Fruit fly (Drosophila melanogaster) whole organism, embryonic: ENCODE data around the gene CG17855.

ENCODE experiments used
- Asciz ChIP-seq: fragments of 200-800 bp; sonication (Bioruptor generic); optimal IDR thresholded peaks from 2 replicates; lab custom pipeline; 2017; ENCODE audit warnings: missing biosample characterization, mild to moderate bottlenecking, missing genetic modification characterization, missing genetic modification reagents
- CG11085 ChIP-seq: fragments of 200-800 bp; sonication (Bioruptor generic); IDR thresholded peaks from 2 replicates; pipeline ENCODE4 v1.3.6; 2022; ENCODE audit warnings: missing biosample characterization, missing genetic modification characterization
- CG11696 ChIP-seq: fragments of 200-800 bp; sonication (Bioruptor generic); IDR thresholded peaks from 2 replicates; pipeline ENCODE4 v1.3.6; 2022; ENCODE audit warnings: missing biosample characterization, missing genetic modification characterization
- CG12104 ChIP-seq: fragments of 200-800 bp; sonication (Bioruptor generic); optimal IDR thresholded peaks from 3 replicates; lab custom pipeline; 2016; ENCODE audit warnings: missing biosample characterization, missing genetic modification characterization
- CG14441 ChIP-seq: fragments of 200-800 bp; sonication (Bioruptor generic); IDR thresholded peaks from 2 replicates; pipeline ENCODE4 v1.3.6; 2022; ENCODE audit warnings: missing biosample characterization, missing genetic modification characterization
- CG15073 ChIP-seq: fragments of 200-800 bp; sonication (Bioruptor generic); optimal IDR thresholded peaks from 2 replicates; lab custom pipeline; 2016; ENCODE audit warnings: missing biosample characterization, missing genetic modification characterization
- CG17612 ChIP-seq: fragments of 200-800 bp; sonication (Bioruptor generic); IDR thresholded peaks from 2 replicates; pipeline ENCODE4 v1.3.6; 2022; ENCODE audit warnings: missing biosample characterization, missing genetic modification characterization
- CG18599 ChIP-seq: fragments of 200-800 bp; sonication (Bioruptor generic); optimal IDR thresholded peaks from 3 replicates; lab custom pipeline; 2017; ENCODE audit warnings: missing biosample characterization, missing genetic modification characterization, mild to moderate bottlenecking, moderate library complexity, missing genetic modification reagents
- CG2120 ChIP-seq: fragments of 200-800 bp; sonication (Bioruptor generic); optimal IDR thresholded peaks from 3 replicates; lab custom pipeline; 2016; ENCODE audit warnings: missing biosample characterization, missing genetic modification characterization
- CG2875 ChIP-seq: fragments of 200-800 bp; sonication (Bioruptor generic); optimal IDR thresholded peaks from 2 replicates; lab custom pipeline; 2017; ENCODE audit warnings: missing biosample characterization, mild to moderate bottlenecking, missing genetic modification characterization, missing genetic modification reagents
- CG30020 ChIP-seq: fragments of 200-800 bp; optimal IDR thresholded peaks from 2 replicates; lab custom pipeline; 2019; ENCODE audit warnings: missing biosample characterization, mild to moderate bottlenecking, missing genetic modification characterization, moderate library complexity
- CG32532 ChIP-seq: fragments of 200-800 bp; sonication (Bioruptor generic); IDR thresholded peaks from 2 replicates; pipeline ENCODE4 v1.3.6; 2022; ENCODE audit warnings: missing biosample characterization, missing genetic modification characterization
- CG3281 ChIP-seq: fragments of 200-800 bp; sonication (Bioruptor generic); optimal IDR thresholded peaks from 3 replicates; lab custom pipeline; 2017; ENCODE audit warnings: missing biosample characterization, mild to moderate bottlenecking, missing genetic modification characterization
- CG3847 ChIP-seq: fragments of 200-800 bp; sonication (Bioruptor generic); IDR thresholded peaks from 2 replicates; pipeline ENCODE4 v1.3.6; 2022; ENCODE audit warnings: missing biosample characterization, missing genetic modification characterization
- CG4404 ChIP-seq: fragments of 200-800 bp; sonication (Bioruptor generic); IDR thresholded peaks from 2 replicates; pipeline ENCODE4 v1.3.6; 2022; ENCODE audit warnings: missing biosample characterization, missing genetic modification characterization
- CG4730 ChIP-seq: fragments of 200-800 bp; sonication (Bioruptor generic); IDR thresholded peaks from 2 replicates; pipeline ENCODE4 v1.3.6; 2022; ENCODE audit warnings: missing biosample characterization, missing genetic modification characterization
- CG6683 ChIP-seq: fragments of 200-800 bp; sonication (Bioruptor generic); optimal IDR thresholded peaks from 2 replicates; lab custom pipeline; 2017; ENCODE audit warnings: missing biosample characterization, mild to moderate bottlenecking, missing genetic modification characterization, missing genetic modification reagents
- CG6765 ChIP-seq: fragments of 200-800 bp; sonication (Bioruptor generic); optimal IDR thresholded peaks from 3 replicates; lab custom pipeline; 2017; ENCODE audit warnings: missing biosample characterization, mild to moderate bottlenecking, missing genetic modification characterization
- CrebB ChIP-seq: fragments of 200-800 bp; sonication (Bioruptor generic); optimal IDR thresholded peaks from 3 replicates; lab custom pipeline; 2018; ENCODE audit warnings: missing biosample characterization, mild to moderate bottlenecking, missing genetic modification characterization
- E2f2 ChIP-seq: fragments of 200-800 bp; sonication (Bioruptor generic); IDR thresholded peaks from 2 replicates; pipeline ENCODE4 v1.3.6; 2022; ENCODE audit warnings: missing biosample characterization, missing genetic modification characterization
- Eip74EF ChIP-seq, 2 experiments: fragments of 200-800 bp in 1 of 2; fragments of >200 bp in 1 of 2; sonication (Bioruptor generic) in 1 of 2; optimal IDR thresholded peaks; 2 replicates each; lab custom pipeline; 2017 to 2019; ENCODE audit warnings: missing biosample characterization in 2 of 2, missing genetic modification characterization in 2 of 2, mild to moderate bottlenecking in 1 of 2, moderate library complexity in 1 of 2
- Hmr ChIP-seq: fragments of 200-800 bp; sonication (Bioruptor generic); optimal IDR thresholded peaks from 3 replicates; lab custom pipeline; 2017; ENCODE audit warnings: mild to moderate bottlenecking, missing biosample characterization, missing genetic modification reagents, missing genetic modification characterization
- Lpt ChIP-seq: fragments of >200 bp; optimal IDR thresholded peaks from 2 replicates; lab custom pipeline; 2018; ENCODE audit warnings: missing biosample characterization, missing genetic modification characterization
- PHDP ChIP-seq: fragments of 200-800 bp; sonication (Bioruptor generic); optimal IDR thresholded peaks from 3 replicates; lab custom pipeline; 2018; ENCODE audit warnings: missing biosample characterization, mild to moderate bottlenecking, missing genetic modification characterization, moderate library complexity
- Ravus ChIP-seq: fragments of 200-800 bp; sonication (Bioruptor generic); IDR thresholded peaks from 2 replicates; pipeline ENCODE4 v1.3.6; 2022; ENCODE audit warnings: missing biosample characterization, missing genetic modification characterization
- Side ChIP-seq: fragments of 200-800 bp; sonication (Bioruptor generic); optimal IDR thresholded peaks from 2 replicates; lab custom pipeline; 2016; ENCODE audit warnings: missing biosample characterization, missing genetic modification characterization
- Sox102F ChIP-seq: fragments of 200-800 bp; sonication (Bioruptor generic); optimal IDR thresholded peaks from 2 replicates; lab custom pipeline; 2018; ENCODE audit warnings: missing biosample characterization, mild to moderate bottlenecking, missing genetic modification characterization, moderate library complexity
- Taf1 ChIP-seq: fragments of 200-800 bp; sonication (Bioruptor generic); IDR thresholded peaks from 2 replicates; pipeline ENCODE4 v1.3.6; 2022; ENCODE audit warnings: missing biosample characterization, missing genetic modification characterization
- chinmo ChIP-seq: fragments of 200-800 bp; sonication (Bioruptor generic); IDR thresholded peaks from 4 replicates; pipeline ENCODE4 v1.3.6; 2022; ENCODE audit warnings: missing biosample characterization, missing genetic modification characterization; ENCODE audit not compliant: partially characterized antibody
- chn ChIP-seq: fragments of 200-800 bp; sonication (Bioruptor generic); optimal IDR thresholded peaks from 2 replicates; lab custom pipeline; 2016; ENCODE audit warnings: missing biosample characterization, missing genetic modification characterization
- fd3F ChIP-seq: fragments of 200-800 bp; sonication (Bioruptor generic); optimal IDR thresholded peaks from 2 replicates; lab custom pipeline; 2018; ENCODE audit warnings: missing biosample characterization, mild to moderate bottlenecking, missing genetic modification characterization, moderate library complexity
- gfzf ChIP-seq: fragments of 200-800 bp; sonication (Bioruptor generic); optimal IDR thresholded peaks from 2 replicates; lab custom pipeline; 2016; ENCODE audit warnings: missing biosample characterization, mild to moderate bottlenecking, missing genetic modification characterization, moderate library complexity
- her ChIP-seq: fragments of 200-800 bp; sonication (Bioruptor generic); optimal IDR thresholded peaks from 2 replicates; lab custom pipeline; 2016; ENCODE audit warnings: missing biosample characterization, missing genetic modification characterization
- hth ChIP-seq: fragments of >200 bp; optimal IDR thresholded peaks from 2 replicates; lab custom pipeline; 2017; ENCODE audit warnings: inconsistent platforms
- jumu ChIP-seq: fragments of 200-800 bp; sonication (Bioruptor generic); optimal IDR thresholded peaks from 3 replicates; lab custom pipeline; 2016; ENCODE audit warnings: missing biosample characterization, missing genetic modification characterization
- ken ChIP-seq: fragments of 200-800 bp; sonication (Bioruptor generic); IDR thresholded peaks from 3 replicates; pipeline ENCODE4 v1.3.6; 2022; ENCODE audit warnings: missing biosample characterization, missing genetic modification characterization
- kni ChIP-seq: fragments of 200-800 bp; sonication (Bioruptor generic); optimal IDR thresholded peaks from 3 replicates; lab custom pipeline; 2017; ENCODE audit warnings: mild to moderate bottlenecking, missing biosample characterization, missing genetic modification reagents, missing genetic modification characterization
- lilli ChIP-seq: fragments of 200-800 bp; sonication (Bioruptor generic); optimal IDR thresholded peaks from 3 replicates; lab custom pipeline; 2016; ENCODE audit warnings: missing biosample characterization, missing genetic modification characterization
- mirr ChIP-seq: fragments of 200-800 bp; sonication (Bioruptor generic); optimal IDR thresholded peaks from 3 replicates; lab custom pipeline; 2018; ENCODE audit warnings: missing biosample characterization, mild to moderate bottlenecking, missing genetic modification characterization
- p53 ChIP-seq: fragments of 200-800 bp; sonication (Bioruptor generic); optimal IDR thresholded peaks from 2 replicates; lab custom pipeline; 2016; ENCODE audit warnings: missing biosample characterization, missing genetic modification characterization
- pan ChIP-seq, 4 experiments: fragments of >200 bp in 3 of 4; fragments of 200-800 bp in 1 of 4; sonication (Bioruptor generic) in 1 of 4; optimal IDR thresholded peaks in 3 of 4; IDR thresholded peaks in 1 of 4; 2 replicates each; pipeline versions ENCODE4 v1.3.6 to Lab custom; 2017 to 2022; ENCODE audit warnings: missing biosample characterization in 2 of 4, missing genetic modification characterization in 2 of 4, mixed read lengths in 1 of 4
- scrt ChIP-seq: fragments of 200-800 bp; sonication (Bioruptor generic); optimal IDR thresholded peaks from 2 replicates; lab custom pipeline; 2018; ENCODE audit warnings: missing biosample characterization, mild to moderate bottlenecking, missing genetic modification characterization, moderate library complexity
- sd ChIP-seq: fragments of 200-800 bp; sonication (Bioruptor generic); optimal IDR thresholded peaks from 3 replicates; lab custom pipeline; 2018; ENCODE audit warnings: missing biosample characterization, mild to moderate bottlenecking, missing genetic modification characterization, moderate library complexity
- sisA ChIP-seq: fragments of 200-800 bp; sonication (Bioruptor generic); IDR thresholded peaks from 2 replicates; pipeline ENCODE4 v1.3.6; 2022; ENCODE audit warnings: missing biosample characterization, missing genetic modification characterization
- sqz ChIP-seq: fragments of 200-800 bp; sonication (Bioruptor generic); optimal IDR thresholded peaks from 3 replicates; lab custom pipeline; 2018; ENCODE audit warnings: missing biosample characterization, mild to moderate bottlenecking, missing genetic modification characterization
- sr ChIP-seq: fragments of 200-800 bp; sonication (Bioruptor generic); IDR thresholded peaks from 3 replicates; pipeline ENCODE4 v1.3.6; 2022; ENCODE audit warnings: missing biosample characterization, missing genetic modification characterization
- stwl ChIP-seq: fragments of 200-800 bp; sonication (Bioruptor generic); optimal IDR thresholded peaks from 3 replicates; lab custom pipeline; 2018; ENCODE audit warnings: missing biosample characterization, mild to moderate bottlenecking, missing genetic modification characterization, moderate library complexity
- tap ChIP-seq: fragments of 200-800 bp; optimal IDR thresholded peaks from 3 replicates; lab custom pipeline; 2019; ENCODE audit warnings: missing biosample characterization, mild to moderate bottlenecking, missing genetic modification characterization, moderate library complexity
- ttk ChIP-seq: fragments of 200-800 bp; sonication (Bioruptor generic); IDR thresholded peaks from 2 replicates; pipeline ENCODE4 v2.1.2; 2022; ENCODE audit warnings: missing biosample characterization, missing genetic modification characterization
- wek ChIP-seq: fragments of 200-800 bp; sonication (Bioruptor generic); optimal IDR thresholded peaks from 3 replicates; lab custom pipeline; 2018; ENCODE audit warnings: missing biosample characterization, mild to moderate bottlenecking, missing genetic modification characterization, moderate library complexity
- yki ChIP-seq: fragments of >200 bp; optimal IDR thresholded peaks from 3 replicates; lab custom pipeline; 2018
- zen2 ChIP-seq: fragments of 200-800 bp; sonication (Bioruptor generic); IDR thresholded peaks from 3 replicates; pipeline ENCODE4 v1.3.6; 2022; ENCODE audit warnings: missing biosample characterization, missing genetic modification characterization; ENCODE audit not compliant: partially characterized antibody

The CG17855 gene

DNA sequence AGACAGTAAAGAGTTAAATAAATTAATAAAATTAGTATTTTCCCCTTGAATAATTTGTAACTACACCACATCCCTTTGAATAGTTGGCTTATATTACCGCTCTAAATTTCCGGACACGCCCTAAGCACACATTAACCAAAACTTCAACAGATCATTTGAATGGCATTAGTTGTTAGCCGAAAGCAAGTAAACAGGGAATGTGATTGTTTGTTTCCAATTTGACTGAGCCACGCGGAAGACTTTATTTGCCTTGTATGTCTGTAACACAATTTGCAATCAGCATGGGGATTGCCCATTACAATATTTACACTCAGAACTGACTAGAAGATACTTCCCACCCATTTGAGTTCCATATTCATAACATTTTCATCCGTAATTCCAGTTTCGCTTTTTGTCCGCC, 30.7 kb upstream of the CG17855 start (continued):
- no peak for TF ChIP-seq Side (GFP tag; lab: Kevin White, UChicago)
- TF ChIP-seq Taf1 (GFP tag; lab: Robert Waterston, UW): no peak
- peak; percentile 53 for TF ChIP-seq CG3281
- no peak for TF ChIP-seq hth (lab: Kevin White, UChicago)
- TF ChIP-seq p53 (GFP tag; lab: Kevin White, UChicago): no peak
- no peak for TF ChIP-seq CG11085
- no peak for TF ChIP-seq sisA (GFP tag; lab: Robert Waterston, UW)
- TF ChIP-seq ken: no peak
- TF ChIP-seq lilli: no peak
- TF ChIP-seq sd: no peak
- TF ChIP-seq CG4730 (GFP tag; lab: Robert Waterston, UW): 0 out of 2 replicates have a peak, but pooled peaks have one; percentile 4
- TF ChIP-seq CrebB (tag; lab: Kevin White, UChicago): no peak
- TF ChIP-seq fd3F (GFP tag; lab: Kevin White, UChicago): peak; percentile 50
- TF ChIP-seq CG15073 (GFP tag; lab: Kevin White, UChicago): no peak
- TF ChIP-seq her (GFP tag; lab: Kevin White, UChicago): no peak
- no peak for TF ChIP-seq wek (GFP tag; lab: Kevin White, UChicago)
- no peak for TF ChIP-seq CG12104 (GFP tag; lab: Kevin White, UChicago)
- no peak for TF ChIP-seq gfzf (GFP tag; lab: Kevin White, UChicago)
- TF ChIP-seq E2f2 (GFP tag; lab: Robert Waterston, UW): peak; percentile 35
- no peak for TF ChIP-seq CG30020 (tag; lab: Kevin White, UChicago)
- TF ChIP-seq PHDP: peak; percentile 38
- TF ChIP-seq CG14441 (GFP tag; lab: Robert Waterston, UW): 0 out of 2 replicates have a peak, but pooled peaks have one; percentile 11
- no peak for TF ChIP-seq Ravus
- no peak for TF ChIP-seq jumu
- peak in 1 of 2 experiments; percentile 45 for TF ChIP-seq Eip74EF (GFP tag; optimal IDR thresholded peaks at IDR 0.05; lab: Kevin White, UChicago)
- TF ChIP-seq yki: no peak
- peak; percentile 7 for TF ChIP-seq Asciz (GFP tag; lab: Kevin White, UChicago)
- TF ChIP-seq CG11696 (GFP tag; lab: Robert Waterston, UW): peak; percentile 35
- TF ChIP-seq scrt: peak; percentile 35
- 0 out of 2 replicates have a peak, but pooled peaks have one; percentile 24 for TF ChIP-seq CG3847 (GFP tag; lab: Robert Waterston, UW)
- no peak for TF ChIP-seq CG2875 (GFP tag; lab: Kevin White, UChicago)
- TF ChIP-seq sqz (GFP tag; lab: Kevin White, UChicago): no peak
- TF ChIP-seq, all 482 proteins: peak for 71

DNA sequence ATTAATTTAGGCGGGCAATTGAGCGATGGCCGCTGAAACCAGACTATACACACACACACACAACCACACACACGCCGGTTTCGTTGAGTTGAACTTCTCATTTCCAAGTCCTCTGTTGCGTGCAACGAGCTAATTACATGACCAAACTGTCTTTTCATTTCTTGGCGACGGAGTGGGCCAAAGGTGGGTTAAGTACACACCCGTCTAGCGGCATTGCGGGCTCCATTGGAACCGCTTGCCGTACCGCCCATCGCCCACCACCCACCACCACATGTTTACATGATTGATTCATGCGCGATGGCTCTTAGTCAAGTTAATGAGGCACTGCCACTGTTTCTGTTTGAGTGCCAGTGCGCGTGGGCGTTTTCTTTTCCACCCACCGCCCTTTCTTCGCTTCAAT, 29.9 kb upstream of the CG17855 start:
- TF ChIP-seq kni (GFP tag; lab: Kevin White, UChicago): peak; percentile 44
- peak; percentile 80 for TF ChIP-seq sr (GFP tag; lab: Robert Waterston, UW)
- no peak for TF ChIP-seq CG18599 (GFP tag; lab: Kevin White, UChicago)
- TF ChIP-seq stwl: no peak
- no peak for TF ChIP-seq CG17612 (GFP tag; lab: Robert Waterston, UW)
- no peak for TF ChIP-seq zen2 (GFP tag; lab: Robert Waterston, UW)
- TF ChIP-seq pan (optimal IDR thresholded peaks at IDR 0.05; lab: Kevin White, UChicago): no peak
- TF ChIP-seq pan (GFP tag; optimal IDR thresholded peaks at IDR 0.05 in 1 of 2, IDR thresholded peaks at IDR 0.05 in 1 of 2): no peak
- no peak for TF ChIP-seq CG6765 (GFP tag; lab: Kevin White, UChicago)
- 0 out of 4 replicates have a peak, but pooled peaks have one; percentile 14 for TF ChIP-seq chinmo
- no peak for TF ChIP-seq wek (GFP tag; lab: Kevin White, UChicago)
- no peak for TF ChIP-seq Hmr (GFP tag; lab: Kevin White, UChicago)
- no peak for TF ChIP-seq chn (GFP tag; lab: Kevin White, UChicago)
- TF ChIP-seq CG32532 (GFP tag; lab: Robert Waterston, UW): 0 out of 2 replicates have a peak, but pooled peaks have one; percentile 10
- TF ChIP-seq tap (tag; lab: Kevin White, UChicago): no peak
- TF ChIP-seq CG2120 (GFP tag; lab: Kevin White, UChicago): no peak
- TF ChIP-seq ttk (GFP tag; lab: Robert Waterston, UW): no peak
- TF ChIP-seq CG6683 (GFP tag; lab: Kevin White, UChicago): no peak
- TF ChIP-seq CG4404: no peak
- no peak for TF ChIP-seq Sox102F (GFP tag; lab: Kevin White, UChicago)
- TF ChIP-seq mirr (GFP tag; lab: Kevin White, UChicago): no peak
- TF ChIP-seq Lpt: no peak
